Fruit fly (Drosophila melanogaster) whole organism, embryonic: ENCODE data around the gene Indy-2.

Source experiments
- Ada2b ChIP-seq: fragments of 200-800 bp; sonication (Bioruptor generic); IDR thresholded peaks from 2 replicates; pipeline ENCODE4 v1.3.6; 2022; ENCODE audit warnings: missing biosample characterization, missing genetic modification characterization
- Atf6 ChIP-seq: fragments of 200-800 bp; sonication (Bioruptor generic); IDR thresholded peaks from 2 replicates; pipeline ENCODE4 v1.3.6; 2022; ENCODE audit warnings: missing biosample characterization, missing genetic modification characterization
- Bgb ChIP-seq: fragments of 200-800 bp; sonication (Bioruptor generic); IDR thresholded peaks from 2 replicates; pipeline ENCODE4 v1.3.6; 2022; ENCODE audit warnings: missing biosample characterization, missing genetic modification characterization; ENCODE audit not compliant: partially characterized antibody
- CG1024 ChIP-seq: fragments of 200-800 bp; sonication (Bioruptor generic); IDR thresholded peaks from 2 replicates; pipeline ENCODE4 v1.3.6; 2022; ENCODE audit warnings: missing biosample characterization, missing genetic modification characterization
- CG10979 ChIP-seq: fragments of 200-800 bp; sonication (Bioruptor generic); optimal IDR thresholded peaks from 2 replicates; lab custom pipeline; 2018; ENCODE audit warnings: missing biosample characterization, mild to moderate bottlenecking, missing genetic modification characterization, moderate library complexity
- CG13296 ChIP-seq: fragments of 200-800 bp; sonication (Bioruptor generic); optimal IDR thresholded peaks from 3 replicates; lab custom pipeline; 2018; ENCODE audit warnings: missing biosample characterization, mild to moderate bottlenecking, missing genetic modification characterization
- CG14441 ChIP-seq: fragments of 200-800 bp; sonication (Bioruptor generic); IDR thresholded peaks from 2 replicates; pipeline ENCODE4 v1.3.6; 2022; ENCODE audit warnings: missing biosample characterization, missing genetic modification characterization
- CG14667 ChIP-seq: fragments of 200-800 bp; sonication (Bioruptor generic); IDR thresholded peaks from 2 replicates; pipeline ENCODE4 v1.3.6; 2022; ENCODE audit warnings: missing biosample characterization, missing genetic modification characterization
- CG15011 ChIP-seq: fragments of 200-800 bp; sonication (Bioruptor generic); optimal IDR thresholded peaks from 3 replicates; lab custom pipeline; 2018; ENCODE audit warnings: missing biosample characterization, mild to moderate bottlenecking, missing genetic modification characterization
- CG15479 ChIP-seq: fragments of 200-800 bp; sonication (Bioruptor generic); optimal IDR thresholded peaks from 3 replicates; lab custom pipeline; 2019; ENCODE audit warnings: missing biosample characterization, mild to moderate bottlenecking, missing genetic modification characterization, moderate library complexity
- CG15514 ChIP-seq: fragments of 200-800 bp; sonication (Bioruptor generic); optimal IDR thresholded peaks from 3 replicates; lab custom pipeline; 2017; ENCODE audit warnings: missing biosample characterization, missing genetic modification characterization, mild to moderate bottlenecking, moderate library complexity, missing genetic modification reagents
- CG18476 ChIP-seq: fragments of 200-800 bp; sonication (Bioruptor generic); optimal IDR thresholded peaks from 2 replicates; lab custom pipeline; 2016; ENCODE audit warnings: missing biosample characterization, mild to moderate bottlenecking, missing genetic modification characterization
- CG30403 ChIP-seq: fragments of 200-800 bp; sonication (Bioruptor generic); optimal IDR thresholded peaks from 3 replicates; lab custom pipeline; 2016; ENCODE audit warnings: missing biosample characterization, missing genetic modification characterization
- CG30431 ChIP-seq: fragments of 200-800 bp; sonication (Bioruptor generic); optimal IDR thresholded peaks from 2 replicates; lab custom pipeline; 2017; ENCODE audit warnings: missing biosample characterization, missing genetic modification characterization
- CG42726 ChIP-seq: fragments of 200-800 bp; sonication (Bioruptor generic); IDR thresholded peaks from 2 replicates; pipeline ENCODE4 v1.3.6; 2022; ENCODE audit warnings: missing biosample characterization, missing genetic modification characterization; ENCODE audit not compliant: partially characterized antibody
- CG43689 ChIP-seq: fragments of 200-800 bp; sonication (Bioruptor generic); IDR thresholded peaks from 2 replicates; pipeline ENCODE4 v1.3.6; 2022; ENCODE audit warnings: missing biosample characterization, missing genetic modification characterization
- CG7357 ChIP-seq: fragments of 200-800 bp; sonication (Bioruptor generic); IDR thresholded peaks from 3 replicates; pipeline ENCODE4 v1.3.6; 2022; ENCODE audit warnings: missing biosample characterization, missing genetic modification characterization
- CG7372 ChIP-seq: fragments of 200-800 bp; sonication (Bioruptor generic); IDR thresholded peaks from 2 replicates; pipeline ENCODE4 v1.3.6; 2022; ENCODE audit warnings: missing biosample characterization, missing genetic modification characterization
- D ChIP-seq, 2 experiments: fragments of 200-800 bp in 1 of 2; fragments of >200 bp in 1 of 2; sonication (Bioruptor generic) in 1 of 2; optimal IDR thresholded peaks; 2 replicates in 1 of 2; 3 replicates in 1 of 2; lab custom pipeline; 2017; ENCODE audit warnings: mild to moderate bottlenecking in 1 of 2, missing biosample characterization in 1 of 2, missing genetic modification characterization in 1 of 2, missing genetic modification reagents in 1 of 2
- D19A ChIP-seq: fragments of 200-800 bp; optimal IDR thresholded peaks from 3 replicates; lab custom pipeline; 2019; ENCODE audit warnings: missing biosample characterization, mild to moderate bottlenecking, missing genetic modification characterization, moderate library complexity
- Fer1 ChIP-seq: fragments of 200-800 bp; sonication (Bioruptor generic); optimal IDR thresholded peaks from 2 replicates; lab custom pipeline; 2017; ENCODE audit warnings: missing biosample characterization, mild to moderate bottlenecking, missing genetic modification characterization
- HLH4C ChIP-seq: fragments of 200-800 bp; sonication (Bioruptor generic); IDR thresholded peaks from 3 replicates; pipeline ENCODE4 v1.3.6; 2022; ENCODE audit warnings: missing biosample characterization, missing genetic modification characterization; ENCODE audit not compliant: partially characterized antibody
- Hr78 ChIP-seq, 2 experiments: fragments of 200-800 bp in 1 of 2; fragments of >200 bp in 1 of 2; sonication (Bioruptor generic) in 1 of 2; optimal IDR thresholded peaks; 2 replicates each; lab custom pipeline; 2017 to 2019; ENCODE audit warnings: missing biosample characterization in 2 of 2, missing genetic modification characterization in 2 of 2, mild to moderate bottlenecking in 1 of 2, moderate library complexity in 1 of 2
- MTF-1 ChIP-seq: fragments of 200-800 bp; sonication (Bioruptor generic); optimal IDR thresholded peaks from 2 replicates; lab custom pipeline; 2018; ENCODE audit warnings: missing biosample characterization, mild to moderate bottlenecking, missing genetic modification characterization, borderline replicate concordance
- Med ChIP-seq: fragments of 200-800 bp; sonication (Bioruptor generic); peaks from one replicate; lab custom pipeline; 2016; ENCODE audit warnings: missing biosample characterization, missing genetic modification characterization, mild to moderate bottlenecking, inconsistent platforms, moderate library complexity
- Myb ChIP-seq: fragments of 200-800 bp; sonication (Bioruptor generic); optimal IDR thresholded peaks from 2 replicates; lab custom pipeline; 2016; ENCODE audit warnings: missing biosample characterization, missing genetic modification characterization
- Oli ChIP-seq: fragments of 200-800 bp; sonication (Bioruptor generic); optimal IDR thresholded peaks from 2 replicates; lab custom pipeline; 2018; ENCODE audit warnings: missing biosample characterization, mild to moderate bottlenecking, missing genetic modification characterization, moderate library complexity
- Ptx1 ChIP-seq: fragments of 200-800 bp; sonication (Bioruptor generic); IDR thresholded peaks from 2 replicates; pipeline ENCODE4 v1.3.6; 2022; ENCODE audit warnings: missing biosample characterization, missing genetic modification characterization
- Six4 ChIP-seq: fragments of 200-800 bp; sonication (Bioruptor generic); optimal IDR thresholded peaks from 2 replicates; lab custom pipeline; 2016; ENCODE audit warnings: missing biosample characterization, missing genetic modification characterization
- bcd ChIP-seq: fragments of 200-800 bp; sonication (Bioruptor generic); optimal IDR thresholded peaks from 2 replicates; lab custom pipeline; 2017; ENCODE audit warnings: missing biosample characterization, mild to moderate bottlenecking, missing genetic modification characterization
- bowl ChIP-seq: fragments of 200-800 bp; sonication (Bioruptor generic); IDR thresholded peaks from 2 replicates; pipeline ENCODE4 v1.3.6; 2022; ENCODE audit warnings: missing biosample characterization, missing genetic modification characterization
- chm ChIP-seq: fragments of 200-800 bp; sonication (Bioruptor generic); IDR thresholded peaks from 2 replicates; pipeline ENCODE4 v1.3.6; 2022; ENCODE audit warnings: missing biosample characterization, missing genetic modification characterization
- corto ChIP-seq: fragments of 200-800 bp; sonication (Bioruptor generic); optimal IDR thresholded peaks from 2 replicates; lab custom pipeline; 2016; ENCODE audit warnings: missing biosample characterization, mild to moderate bottlenecking, missing genetic modification characterization, moderate library complexity
- cwo ChIP-seq: fragments of 200-800 bp; sonication (Bioruptor generic); optimal IDR thresholded peaks from 3 replicates; lab custom pipeline; 2017; ENCODE audit warnings: missing biosample characterization, missing genetic modification characterization, mild to moderate bottlenecking, moderate library complexity, missing genetic modification reagents
- eyg ChIP-seq: fragments of 200-800 bp; sonication (Bioruptor generic); optimal IDR thresholded peaks from 3 replicates; lab custom pipeline; 2016; ENCODE audit warnings: missing biosample characterization, missing genetic modification characterization
- gcm ChIP-seq: fragments of 200-800 bp; sonication (Bioruptor generic); optimal IDR thresholded peaks from 2 replicates; lab custom pipeline; 2019; ENCODE audit warnings: missing biosample characterization, mild to moderate bottlenecking, missing genetic modification characterization, moderate library complexity
- gem ChIP-seq: fragments of 200-800 bp; sonication (Bioruptor generic); optimal IDR thresholded peaks from 2 replicates; lab custom pipeline; 2019; ENCODE audit warnings: missing biosample characterization, mild to moderate bottlenecking, missing genetic modification characterization, moderate library complexity
- gfzf ChIP-seq: fragments of 200-800 bp; sonication (Bioruptor generic); optimal IDR thresholded peaks from 2 replicates; lab custom pipeline; 2016; ENCODE audit warnings: missing biosample characterization, mild to moderate bottlenecking, missing genetic modification characterization, moderate library complexity
- lilli ChIP-seq: fragments of 200-800 bp; sonication (Bioruptor generic); optimal IDR thresholded peaks from 3 replicates; lab custom pipeline; 2016; ENCODE audit warnings: missing biosample characterization, missing genetic modification characterization
- nerfin-1 ChIP-seq: fragments of 200-800 bp; sonication (Bioruptor generic); optimal IDR thresholded peaks from 3 replicates; lab custom pipeline; 2019; ENCODE audit warnings: missing biosample characterization, mild to moderate bottlenecking, missing genetic modification characterization, moderate library complexity
- ro ChIP-seq: fragments of 200-800 bp; sonication (Bioruptor generic); IDR thresholded peaks from 2 replicates; pipeline ENCODE4 v1.3.6; 2022; ENCODE audit warnings: missing biosample characterization, missing genetic modification characterization
- ssp ChIP-seq: fragments of 200-800 bp; sonication (Bioruptor generic); IDR thresholded peaks from 2 replicates; pipeline ENCODE4 v1.3.6; 2022; ENCODE audit warnings: missing biosample characterization, missing genetic modification characterization
- stwl ChIP-seq: fragments of 200-800 bp; sonication (Bioruptor generic); optimal IDR thresholded peaks from 3 replicates; lab custom pipeline; 2018; ENCODE audit warnings: missing biosample characterization, mild to moderate bottlenecking, missing genetic modification characterization, moderate library complexity
- tll ChIP-seq, 2 experiments: fragments of 200-800 bp in 1 of 2; fragments of >200 bp in 1 of 2; sonication (Bioruptor generic) in 1 of 2; optimal IDR thresholded peaks; 2 replicates each; lab custom pipeline; 2017 to 2019; ENCODE audit warnings: missing biosample characterization in 2 of 2, missing genetic modification characterization in 2 of 2, mild to moderate bottlenecking in 1 of 2, moderate library complexity in 1 of 2
- tna ChIP-seq: fragments of 200-800 bp; sonication (Bioruptor generic); IDR thresholded peaks from 2 replicates; pipeline ENCODE4 v1.3.6; 2022; ENCODE audit warnings: missing biosample characterization, missing genetic modification characterization; ENCODE audit not compliant: partially characterized antibody
- toy ChIP-seq: fragments of 200-800 bp; sonication (Bioruptor generic); IDR thresholded peaks from 2 replicates; pipeline ENCODE4 v1.3.6; 2022; ENCODE audit warnings: missing biosample characterization, missing genetic modification characterization
- trem ChIP-seq: fragments of 200-800 bp; optimal IDR thresholded peaks from 3 replicates; lab custom pipeline; 2019; ENCODE audit warnings: missing biosample characterization, mild to moderate bottlenecking, missing genetic modification characterization, moderate library complexity
- vfl ChIP-seq: fragments of 200-800 bp; sonication (Bioruptor generic); optimal IDR thresholded peaks from 2 replicates; lab custom pipeline; 2016; ENCODE audit warnings: missing biosample characterization, missing genetic modification characterization

Indy-2 gene

dm6 chr3R:20008372-20009051, 34.0 kb upstream of the Indy-2 start, which contains the start of the genes Hs6st and MED25 (continued):
- peak; percentile 34 for TF ChIP-seq CG30403
- no peak for TF ChIP-seq CG7357 (GFP tag; lab: Robert Waterston, UW)
- TF ChIP-seq toy, result no peak
- no peak; the same call in 1 of the 2 replicates for TF ChIP-seq Ada2b (GFP tag; lab: Robert Waterston, UW)
- 0 out of 2 replicates have a peak, but pooled peaks have one; percentile 5 for TF ChIP-seq CG7372 (GFP tag; lab: Robert Waterston, UW)
- TF ChIP-seq CG10979, result peak; percentile 61
- TF ChIP-seq D19A (tag; lab: Kevin White, UChicago), result no peak
- TF ChIP-seq Med (GFP tag; lab: Kevin White, UChicago), result peak; percentile 72
- TF ChIP-seq lilli (GFP tag; lab: Kevin White, UChicago), result peak; percentile 35
- TF ChIP-seq Oli (tag; lab: Kevin White, UChicago), result no peak
- TF ChIP-seq bcd (GFP tag; lab: Kevin White, UChicago), result peak; percentile 50
- no peak; the same call in 1 of the 2 replicates for TF ChIP-seq CG1024 (GFP tag; lab: Robert Waterston, UW)
- no peak for TF ChIP-seq bowl (GFP tag; lab: Robert Waterston, UW)
- TF ChIP-seq tll (GFP tag; optimal IDR thresholded peaks at IDR 0.05; lab: Kevin White, UChicago), result peak in 1 of 2 experiments; percentile 14
- peak; percentile 34 for TF ChIP-seq tna (GFP tag; lab: Robert Waterston, UW)
- no peak for TF ChIP-seq gem (tag; lab: Kevin White, UChicago)
- TF ChIP-seq Ptx1 (GFP tag; lab: Robert Waterston, UW), result 0 out of 2 replicates have a peak, but pooled peaks have one; percentile 15
- peak; percentile 61 for TF ChIP-seq Bgb
- no peak for TF ChIP-seq CG14441 (GFP tag; lab: Robert Waterston, UW)
- TF ChIP-seq CG13296 (GFP tag; lab: Kevin White, UChicago), result peak; percentile 67
- peak; percentile 60 for TF ChIP-seq stwl (tag; lab: Kevin White, UChicago)
- peak; percentile 59 for TF ChIP-seq CG15011 (GFP tag; lab: Kevin White, UChicago)
- TF ChIP-seq gcm, result no peak
- TF ChIP-seq MTF-1 (GFP tag; lab: Kevin White, UChicago), result peak; percentile 6
- TF ChIP-seq CG42726 (GFP tag; lab: Robert Waterston, UW), result peak; percentile 83
- no peak for TF ChIP-seq ssp (GFP tag; lab: Robert Waterston, UW)
- TF ChIP-seq CG14667 (GFP tag; lab: Robert Waterston, UW), result no peak
- peak; percentile 75; the same call in 1 of the 2 replicates for TF ChIP-seq chm (GFP tag; lab: Robert Waterston, UW)
- TF ChIP-seq Atf6, result no peak
- TF ChIP-seq Myb (GFP tag; lab: Kevin White, UChicago), result peak; percentile 69
- TF ChIP-seq Fer1 (GFP tag; lab: Kevin White, UChicago), result no peak
- TF ChIP-seq CG15479 (GFP tag; lab: Kevin White, UChicago), result peak; percentile 69
- peak; percentile 78 for TF ChIP-seq HLH4C (GFP tag; lab: Robert Waterston, UW)
- peak; percentile 37 for TF ChIP-seq CG18476 (GFP tag; lab: Kevin White, UChicago)
- no peak for TF ChIP-seq D (optimal IDR thresholded peaks at IDR 0.05; lab: Kevin White, UChicago)
- peak; percentile 19 for TF ChIP-seq D (GFP tag; optimal IDR thresholded peaks at IDR 0.05; lab: Kevin White, UChicago)
- TF ChIP-seq Hr78 (GFP tag; optimal IDR thresholded peaks at IDR 0.05; lab: Kevin White, UChicago), result peak in 1 of 2 experiments; percentile 15
- no peak for TF ChIP-seq vfl (GFP tag; lab: Kevin White, UChicago)
- peak; percentile 45 for TF ChIP-seq cwo (GFP tag; lab: Kevin White, UChicago)
- no peak for TF ChIP-seq ro (GFP tag; lab: Robert Waterston, UW)
- no peak for TF ChIP-seq gfzf
- TF ChIP-seq CG30431, result no peak
- TF ChIP-seq CG15514 (GFP tag; lab: Kevin White, UChicago), result peak; percentile 77
- TF ChIP-seq Six4 (GFP tag; lab: Kevin White, UChicago), result peak; percentile 29
- TF ChIP-seq CG43689, result no peak
- peak; percentile 24 for TF ChIP-seq trem (tag; lab: Kevin White, UChicago)
- TF ChIP-seq nerfin-1 (tag; lab: Kevin White, UChicago), result peak; percentile 10
- no peak for TF ChIP-seq eyg
- TF ChIP-seq corto, result no peak
